Fruit fly (Drosophila melanogaster): ENCODE measurements around the gene CG14273.

Gene CG14273

DNA sequence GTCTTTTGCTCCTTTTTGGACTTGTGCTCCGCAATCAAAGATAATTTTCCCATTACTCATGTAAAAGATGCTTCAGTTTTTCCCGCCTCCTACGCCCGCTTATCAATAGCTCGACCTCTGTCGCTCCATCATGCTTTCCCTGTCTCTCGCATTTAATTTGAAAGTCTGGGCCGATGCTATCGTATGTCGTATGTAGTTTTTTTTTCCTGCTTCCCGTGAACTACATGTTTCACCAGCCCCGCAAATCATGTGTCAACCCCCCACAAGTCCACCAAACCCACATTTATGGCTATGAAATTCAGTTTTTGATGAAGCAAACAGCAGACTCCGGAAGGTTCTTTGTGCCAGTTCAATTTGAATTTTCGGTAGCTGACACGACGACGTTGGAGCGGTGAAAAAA, at the start of gene CG14273:
TSS of gene CG14273 (plus strand) at position 301 of the 400 bp plus-strand sequence.
- TF ChIP-seq Myc (optimal IDR thresholded peaks at IDR 0.05): no peak
- no peak for TF ChIP-seq Sin3A (optimal IDR thresholded peaks at IDR 0.05)
- TF ChIP-seq insv (optimal IDR thresholded peaks at IDR 0.05): no peak
- TF ChIP-seq ttk (optimal IDR thresholded peaks at IDR 0.05): no peak
- no peak for TF ChIP-seq h (optimal IDR thresholded peaks at IDR 0.05)
- no peak for TF ChIP-seq psq (optimal IDR thresholded peaks at IDR 0.05)

dm6 chr2L:8293449-8293848, 49.0 kb upstream of the CG14273 start:
- TF ChIP-seq ttk (optimal IDR thresholded peaks at IDR 0.05) (no peak), psq (optimal IDR thresholded peaks at IDR 0.05) (no peak), Sin3A (optimal IDR thresholded peaks at IDR 0.05) (no peak), h (optimal IDR thresholded peaks at IDR 0.05) (no peak), Myc (optimal IDR thresholded peaks at IDR 0.05) (no peak), insv (optimal IDR thresholded peaks at IDR 0.05) (no peak)

DNA sequence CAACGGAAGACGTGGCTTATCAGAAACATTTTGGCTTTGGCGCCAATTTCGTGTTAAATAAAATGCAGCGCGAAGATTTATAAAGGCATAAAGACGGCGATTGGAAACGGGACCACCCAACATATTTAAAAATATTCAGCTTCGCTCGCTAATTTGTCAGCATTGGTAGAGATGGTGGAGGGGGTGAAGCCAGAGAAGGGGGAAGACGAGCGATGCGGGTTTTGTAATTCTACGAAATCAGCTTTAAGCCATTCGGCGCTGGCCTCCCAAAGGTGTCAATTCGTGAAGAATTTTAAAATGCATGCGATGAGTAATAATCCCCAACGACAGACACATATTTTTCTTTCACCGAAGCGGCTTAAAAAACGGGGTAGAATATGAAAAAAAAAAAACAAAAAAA, 48.5 kb upstream of the CG14273 start:
- TF ChIP-seq h (optimal IDR thresholded peaks at IDR 0.05) (no peak), Myc (optimal IDR thresholded peaks at IDR 0.05) (no peak), ttk (optimal IDR thresholded peaks at IDR 0.05) (no peak), psq (optimal IDR thresholded peaks at IDR 0.05) (no peak)

- TF ChIP-seq ttk (optimal IDR thresholded peaks at IDR 0.05): no peak
- TF ChIP-seq Sin3A (optimal IDR thresholded peaks at IDR 0.05): no peak
- TF ChIP-seq insv (optimal IDR thresholded peaks at IDR 0.05): no peak
- no peak for TF ChIP-seq h (optimal IDR thresholded peaks at IDR 0.05)
- TF ChIP-seq psq (optimal IDR thresholded peaks at IDR 0.05): no peak
- no peak for TF ChIP-seq Myc (optimal IDR thresholded peaks at IDR 0.05)
Observed at dm6 chr2L:8296395-8296794, 46.1 kb upstream of the CG14273 start.

- TF ChIP-seq h (optimal IDR thresholded peaks at IDR 0.05) (no peak), Myc (optimal IDR thresholded peaks at IDR 0.05) (no peak), insv (optimal IDR thresholded peaks at IDR 0.05) (no peak), psq (optimal IDR thresholded peaks at IDR 0.05) (no peak), Sin3A (optimal IDR thresholded peaks at IDR 0.05) (no peak), ttk (optimal IDR thresholded peaks at IDR 0.05) (no peak)
Observed at dm6 chr2L:8297070-8297469, 45.4 kb upstream of the CG14273 start.

DNA sequence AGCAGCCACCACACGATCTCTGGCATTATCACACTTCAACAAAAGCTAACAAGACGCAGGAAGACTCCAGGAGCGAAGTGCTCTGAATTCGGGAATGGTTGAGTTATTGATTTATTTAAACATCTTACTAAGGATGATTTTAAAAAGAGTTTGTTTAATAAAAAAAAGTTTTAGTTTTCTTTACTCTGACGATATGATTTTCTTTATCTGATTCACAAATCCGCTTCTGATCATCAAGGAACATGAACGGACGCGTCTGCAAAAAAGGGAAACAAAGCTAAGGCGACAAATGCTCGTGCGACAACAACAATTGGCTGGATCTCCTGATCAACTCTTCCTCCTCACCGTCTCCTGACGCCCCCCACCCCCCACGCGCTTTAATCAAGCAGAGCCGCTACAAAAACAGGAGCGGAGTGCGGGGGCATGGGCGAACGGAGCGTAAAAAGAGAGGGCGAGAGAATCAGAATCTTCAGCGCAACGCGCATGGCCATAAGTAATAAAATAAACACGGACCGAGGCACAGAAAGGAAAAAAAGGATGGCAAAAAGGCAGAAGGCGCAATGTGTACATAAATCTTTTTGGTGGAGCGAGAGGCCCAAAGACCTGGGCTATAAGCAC, 43.2 kb upstream of the CG14273 start:
- no peak for TF ChIP-seq Myc (optimal IDR thresholded peaks at IDR 0.05)
- no peak for TF ChIP-seq insv (optimal IDR thresholded peaks at IDR 0.05)
- no peak for TF ChIP-seq Sin3A (optimal IDR thresholded peaks at IDR 0.05)
- TF ChIP-seq psq (optimal IDR thresholded peaks at IDR 0.05): no peak
- TF ChIP-seq h (optimal IDR thresholded peaks at IDR 0.05): no peak
- TF ChIP-seq ttk (optimal IDR thresholded peaks at IDR 0.05): no peak

dm6 chr2L:8300220-8301167, 42.0 kb upstream of the CG14273 start, which contains the start of gene Btk:
Gene Btk (minus strand): TSS chr2L:8301079.
- TF ChIP-seq psq (optimal IDR thresholded peaks at IDR 0.05): no peak
- TF ChIP-seq Myc (optimal IDR thresholded peaks at IDR 0.05): no peak
- TF ChIP-seq ttk (optimal IDR thresholded peaks at IDR 0.05): no peak
- no peak for TF ChIP-seq insv (optimal IDR thresholded peaks at IDR 0.05)
- no peak for TF ChIP-seq Sin3A (optimal IDR thresholded peaks at IDR 0.05)
- no peak for TF ChIP-seq h (optimal IDR thresholded peaks at IDR 0.05)

- TF ChIP-seq Sin3A (optimal IDR thresholded peaks at IDR 0.05) (no peak), ttk (optimal IDR thresholded peaks at IDR 0.05) (no peak), psq (optimal IDR thresholded peaks at IDR 0.05) (no peak), insv (optimal IDR thresholded peaks at IDR 0.05) (no peak)
Observed at dm6 chr2L:8302766-8303479, 39.6 kb upstream of the CG14273 start, which contains the start of the genes wol and Scgalpha. Gene wol (minus strand): TSS chr2L:8302985. Gene Scgalpha (plus strand): TSS chr2L:8303429.

dm6 chr2L:8304635-8305034, 37.9 kb upstream of the CG14273 start:
- TF ChIP-seq Sin3A (optimal IDR thresholded peaks at IDR 0.05) (no peak), Myc (optimal IDR thresholded peaks at IDR 0.05) (no peak), ttk (optimal IDR thresholded peaks at IDR 0.05) (no peak), insv (optimal IDR thresholded peaks at IDR 0.05) (no peak), psq (optimal IDR thresholded peaks at IDR 0.05) (no peak), h (optimal IDR thresholded peaks at IDR 0.05) (no peak)

DNA sequence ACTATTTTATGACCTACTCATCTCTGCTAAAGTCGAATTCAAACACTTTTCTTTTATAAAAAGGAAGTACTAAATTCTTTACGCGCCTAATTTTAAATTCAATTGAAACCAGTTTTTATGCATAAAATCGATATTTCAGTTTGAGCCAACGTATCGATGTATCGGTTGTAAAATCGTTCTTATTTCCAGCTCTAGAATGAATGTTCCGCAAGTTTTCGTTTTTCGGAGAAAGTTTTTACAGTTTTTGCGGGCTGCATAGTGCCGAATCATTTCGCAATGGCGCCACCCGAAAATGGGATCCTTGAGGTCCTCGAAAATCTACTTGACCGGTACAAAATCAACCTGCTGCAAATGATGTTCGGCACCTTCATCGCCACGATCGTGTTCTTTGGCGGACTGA, 37.1 kb upstream of the CG14273 start, which contains the start of gene CG7840:
TSS of gene CG7840 (plus strand) at position 178 of the 400 bp plus-strand sequence.
- TF ChIP-seq Sin3A (optimal IDR thresholded peaks at IDR 0.05) (no peak), h (optimal IDR thresholded peaks at IDR 0.05) (no peak), psq (optimal IDR thresholded peaks at IDR 0.05) (no peak), ttk (optimal IDR thresholded peaks at IDR 0.05) (no peak), insv (optimal IDR thresholded peaks at IDR 0.05) (no peak), Myc (optimal IDR thresholded peaks at IDR 0.05) (no peak)

dm6 chr2L:8307817-8308551, 34.5 kb upstream of the CG14273 start, which contains the start of the genes Ostgamma and Mettl14:
Gene Ostgamma (minus strand): TSS chr2L:8308192.
Gene Mettl14 (plus strand): TSS chr2L:8308427.
- TF ChIP-seq Myc (optimal IDR thresholded peaks at IDR 0.05): no peak
- no peak for TF ChIP-seq h (optimal IDR thresholded peaks at IDR 0.05)
- no peak for TF ChIP-seq ttk (optimal IDR thresholded peaks at IDR 0.05)
- TF ChIP-seq psq (optimal IDR thresholded peaks at IDR 0.05): no peak
- no peak for TF ChIP-seq insv (optimal IDR thresholded peaks at IDR 0.05)
- TF ChIP-seq Sin3A (optimal IDR thresholded peaks at IDR 0.05): no peak
